Worm (Caenorhabditis elegans): Measurements from ENCODE around the gene ubc-24.
A peak's percentile ranks its signal among the peaks of the same experiment; 100 is the strongest.

The ubc-24 gene

DNA sequence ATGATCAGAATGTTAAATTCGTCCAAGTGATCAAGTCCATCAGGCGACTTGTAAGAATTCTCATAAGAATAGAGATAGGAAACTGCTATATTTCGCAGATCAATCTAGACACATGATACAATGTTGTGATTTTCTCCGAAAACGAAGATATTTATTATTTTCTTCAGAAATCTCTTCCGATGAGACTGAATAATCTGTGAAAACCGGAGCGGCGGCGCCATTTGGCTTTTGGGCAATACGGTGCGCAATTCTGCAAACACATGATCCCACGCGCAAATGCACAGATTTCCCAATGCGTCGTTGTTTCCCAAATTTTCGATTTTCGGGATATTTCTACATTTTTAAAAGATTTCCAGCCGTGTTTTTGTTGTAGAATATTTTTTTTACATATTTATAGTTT is 36.8 kb downstream of the ubc-24 start (continued):
- TF ChIP-seq unc-62 (GFP tag; optimal IDR thresholded peaks at IDR 0.05 in 1 of 2) = no peak
- no peak for TF ChIP-seq unc-62 (tag; optimal IDR thresholded peaks at IDR 0.05)
- TF ChIP-seq zfp-3 (GFP tag; conservative IDR thresholded peaks at IDR 0.05) = no peak
- TF ChIP-seq dmd-6 (GFP tag; IDR thresholded peaks at IDR 0.05) = peak; percentile 9; the same call in 1 of the 2 replicates
- no peak for TF ChIP-seq gei-8 (GFP tag; optimal IDR thresholded peaks at IDR 0.05)
- peak; percentile 69 for TF ChIP-seq mes-2 (tag; optimal IDR thresholded peaks at IDR 0.05; ENCODE audit: poor library complexity, severe bottlenecking)
- TF ChIP-seq F49E8.2 (tag; optimal IDR thresholded peaks at IDR 0.05; ENCODE audit: borderline replicate concordance) = no peak
- TF ChIP-seq ZK546.5 (tag; optimal IDR thresholded peaks at IDR 0.05) = no peak
- peak in 1 of 2 experiments; percentile 91 for TF ChIP-seq lsy-2 (tag; optimal IDR thresholded peaks at IDR 0.05)
- TF ChIP-seq aha-1 (tag) = no peak
- peak; percentile 26 for TF ChIP-seq hlh-11 (tag; optimal IDR thresholded peaks at IDR 0.05)
- TF ChIP-seq daf-8 (GFP tag; IDR thresholded peaks at IDR 0.05) = no peak
- TF ChIP-seq dpl-1 (GFP tag; optimal IDR thresholded peaks at IDR 0.05) = peak; percentile 57

DNA sequence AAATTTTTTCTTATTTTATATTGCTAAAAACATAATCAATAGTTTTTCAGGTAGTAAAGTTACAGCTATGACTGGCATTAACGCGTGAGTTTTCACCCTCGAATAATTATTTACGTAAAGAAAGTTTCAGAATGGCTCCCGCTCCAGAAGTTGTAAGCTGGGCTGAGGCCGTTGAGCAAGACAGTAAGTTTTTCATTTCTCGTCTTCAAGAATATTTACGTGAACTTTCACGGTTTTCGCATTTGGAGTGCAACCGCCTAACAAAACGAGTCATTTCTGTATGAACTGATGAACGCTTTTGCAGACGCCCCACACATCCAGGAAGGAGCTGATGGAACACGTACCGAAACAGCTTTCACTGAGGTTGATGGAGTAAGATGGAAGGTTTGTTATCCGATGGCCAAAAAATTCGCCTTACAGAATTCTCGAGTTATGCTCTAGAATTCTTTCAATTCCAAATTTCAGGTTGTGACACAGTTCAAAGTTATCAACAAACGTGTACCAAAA is 37.4 kb downstream of the ubc-24 start, which contains the start of gene eif-3.G:
Gene eif-3.G, plus strand, starts transcription at position 51 of the 507 bp plus-strand sequence.
- 0 out of 2 replicates have a peak, but pooled peaks have one; percentile 10 for TF ChIP-seq snpc-1.2 (GFP tag; IDR thresholded peaks at IDR 0.05)
- no peak for TF ChIP-seq fos-1 (tag; optimal IDR thresholded peaks at IDR 0.05)

DNA sequence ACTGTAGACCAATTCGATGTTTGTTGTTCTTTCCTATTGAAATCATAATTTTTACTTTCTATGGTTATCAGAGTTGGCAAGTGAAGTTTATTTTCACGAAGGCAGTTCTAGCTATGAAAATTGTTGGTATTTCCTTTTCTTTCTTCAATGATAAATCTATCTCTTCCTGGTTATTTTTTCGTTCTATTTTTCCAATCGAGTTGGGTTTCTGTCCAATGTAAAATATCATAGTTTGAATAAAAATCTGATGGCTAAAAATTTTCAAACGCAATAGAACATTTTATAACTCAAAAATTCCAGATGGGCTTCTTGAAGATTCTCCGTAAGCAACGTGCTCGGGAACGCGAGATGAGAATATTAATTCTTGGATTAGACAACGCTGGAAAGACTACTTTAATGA is 38.6 kb downstream of the ubc-24 start, which contains the start of gene evl-20:
Gene evl-20, plus strand, starts transcription at position 301 of the 400 bp plus-strand sequence.
- TF ChIP-seq lin-15B (tag; optimal IDR thresholded peaks at IDR 0.05) (no peak), zip-2 (tag; optimal IDR thresholded peaks at IDR 0.05) (no peak), R02D3.7 (tag; optimal IDR thresholded peaks at IDR 0.05) (no peak), lir-3 (tag; optimal IDR thresholded peaks at IDR 0.05) (no peak), Y105C5A.15 (GFP tag; IDR thresholded peaks at IDR 0.05) (no peak), lin-38 (GFP tag; IDR thresholded peaks at IDR 0.05) (peak; percentile 38; the same call in 1 of the 2 replicates), zfp-2 (tag; optimal IDR thresholded peaks at IDR 0.05) (no peak), F49E8.2 (tag; optimal IDR thresholded peaks at IDR 0.05; ENCODE audit: borderline replicate concordance) (peak; percentile 16), spr-1 (tag; optimal IDR thresholded peaks at IDR 0.05) (no peak), spr-3 (GFP tag; optimal IDR thresholded peaks at IDR 0.05) (no peak), mxl-2 (GFP tag; conservative IDR thresholded peaks at IDR 0.05) (no peak), dmd-8 (GFP tag; IDR thresholded peaks at IDR 0.05) (no peak)

DNA sequence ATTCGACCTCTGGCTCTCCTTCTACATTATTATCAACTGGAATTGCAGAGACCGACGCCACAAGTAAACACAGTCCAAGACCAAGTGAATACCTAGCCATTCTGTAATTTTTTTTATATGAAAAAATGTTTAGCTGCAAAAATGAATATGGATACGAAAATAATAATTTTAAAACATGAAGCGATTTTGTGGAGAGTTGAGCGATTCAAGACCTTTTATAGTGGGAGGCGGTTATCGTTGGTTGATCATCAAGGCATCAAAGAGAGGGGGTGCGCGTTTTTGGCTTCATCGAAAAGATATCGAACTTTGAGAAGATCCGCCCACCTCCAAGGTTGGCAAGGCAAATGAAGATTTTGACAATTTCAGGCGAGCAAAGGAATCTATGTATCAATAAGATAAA is 41.3 kb downstream of the ubc-24 start, which contains the start of gene cut-3:
Gene cut-3, minus strand, starts transcription at position 101 of the 400 bp plus-strand sequence.
- TF ChIP-seq lin-39 (tag; optimal IDR thresholded peaks at IDR 0.05) (no peak), snpc-1.2 (GFP tag; IDR thresholded peaks at IDR 0.05) (no peak), set-16 (GFP tag; IDR thresholded peaks at IDR 0.05) (no peak), jun-1 (tag; optimal IDR thresholded peaks at IDR 0.05) (no peak), F10B5.3 (tag; optimal IDR thresholded peaks at IDR 0.05) (no peak), zip-2 (tag; optimal IDR thresholded peaks at IDR 0.05) (no peak), Y75B8A.6 (GFP tag; IDR thresholded peaks at IDR 0.05) (no peak), pqm-1 (tag; optimal IDR thresholded peaks at IDR 0.05) (no peak), gei-8 (GFP tag; optimal IDR thresholded peaks at IDR 0.05) (no peak), mxl-3 (GFP tag; optimal IDR thresholded peaks at IDR 0.05) (no peak), ceh-44 (GFP tag; IDR thresholded peaks at IDR 0.05) (no peak), dmd-6 (GFP tag; IDR thresholded peaks at IDR 0.05) (no peak), hmg-1.1 (GFP tag; IDR thresholded peaks at IDR 0.05) (no peak), ztf-7 (tag; optimal IDR thresholded peaks at IDR 0.05) (no peak), nhr-48 (tag; optimal IDR thresholded peaks at IDR 0.05) (no peak), lsy-2 (tag; optimal IDR thresholded peaks at IDR 0.05) (no peak), ceh-82 (tag; optimal IDR thresholded peaks at IDR 0.05) (no peak), F37D6.2 (tag; optimal IDR thresholded peaks at IDR 0.05) (no peak)

Measured in whole organism, L4 larva.